Fruit fly (Drosophila melanogaster) whole organism, prepupa: ENCODE data around the gene Pld3.

ENCODE experiments used
- CG11294 ChIP-seq: fragments of 200-800 bp; sonication (Bioruptor generic); IDR thresholded peaks from 2 replicates; pipeline ENCODE4 v1.3.6; 2022; ENCODE audit warnings: missing biosample characterization, missing genetic modification characterization
- CG16779 ChIP-seq: fragments of 200-800 bp; sonication (Bioruptor generic); optimal IDR thresholded peaks from 3 replicates; lab custom pipeline; 2017; ENCODE audit warnings: missing biosample characterization, mild to moderate bottlenecking, missing genetic modification characterization
- CG3032 ChIP-seq: fragments of 200-800 bp; optimal IDR thresholded peaks from 2 replicates; lab custom pipeline; 2019; ENCODE audit warnings: missing biosample characterization, mild to moderate bottlenecking, missing genetic modification characterization, moderate library complexity
- CG8119 ChIP-seq: fragments of 200-800 bp; sonication (Bioruptor generic); IDR thresholded peaks from 3 replicates; pipeline ENCODE4 v1.3.6; 2022; ENCODE audit warnings: missing biosample characterization, missing genetic modification characterization
- CG8632 ChIP-seq: fragments of 200-800 bp; sonication (Bioruptor generic); optimal IDR thresholded peaks from 3 replicates; lab custom pipeline; 2016; ENCODE audit warnings: missing biosample characterization, missing genetic modification characterization
- Hr39 ChIP-seq: fragments of 200-800 bp; sonication (Bioruptor generic); optimal IDR thresholded peaks from 2 replicates; lab custom pipeline; 2016; ENCODE audit warnings: missing biosample characterization, missing genetic modification characterization
- Hr4 ChIP-seq: fragments of 200-800 bp; sonication (Bioruptor generic); optimal IDR thresholded peaks from 3 replicates; lab custom pipeline; 2016; ENCODE audit warnings: missing biosample characterization, missing genetic modification characterization
- Lpt ChIP-seq: fragments of 200-800 bp; sonication (Bioruptor generic); optimal IDR thresholded peaks from 3 replicates; lab custom pipeline; 2016; ENCODE audit warnings: missing biosample characterization, missing genetic modification characterization
- cyc ChIP-seq: fragments of 200-800 bp; sonication (Bioruptor generic); optimal IDR thresholded peaks from 3 replicates; lab custom pipeline; 2016; ENCODE audit warnings: missing biosample characterization, missing genetic modification characterization
- spab ChIP-seq: fragments of 200-800 bp; sonication (Bioruptor generic); optimal IDR thresholded peaks from 2 replicates; lab custom pipeline; 2017; ENCODE audit warnings: missing biosample characterization, mild to moderate bottlenecking, missing genetic modification characterization, missing genetic modification reagents
- vri ChIP-seq: fragments of 200-800 bp; sonication (Bioruptor generic); optimal IDR thresholded peaks from 3 replicates; lab custom pipeline; 2016; ENCODE audit warnings: missing biosample characterization, mild to moderate bottlenecking, missing genetic modification characterization

DNA sequence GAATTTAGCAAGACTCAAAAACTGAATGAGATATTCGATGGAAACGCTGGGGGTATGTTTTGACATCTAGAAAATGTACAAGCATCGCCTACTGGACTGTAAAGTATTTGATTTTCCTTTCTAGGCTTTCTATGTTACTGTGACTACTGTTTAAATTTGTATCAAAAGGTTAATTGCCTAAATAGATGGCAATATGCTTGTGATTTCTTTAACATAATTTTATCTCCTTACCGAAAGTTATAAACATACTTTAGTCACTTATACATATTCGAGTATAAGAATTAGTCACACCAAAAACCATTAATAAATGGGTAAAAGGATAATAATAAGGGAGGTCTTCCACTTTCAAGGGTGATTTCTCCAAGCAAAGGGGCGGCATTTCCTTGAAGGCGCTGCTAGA lies 44.1 kb downstream of the Pld3 start, which contains the start of gene CG31988:
- no peak for TF ChIP-seq CG16779 (tag; lab: Kevin White, UChicago)
- TF ChIP-seq spab (GFP tag; lab: Kevin White, UChicago): no peak
- no peak for TF ChIP-seq cyc
- no peak for TF ChIP-seq CG3032 (tag; lab: Kevin White, UChicago)
- no peak for TF ChIP-seq vri (GFP tag; lab: Kevin White, UChicago)
- no peak for TF ChIP-seq CG8119 (GFP tag; lab: Robert Waterston, UW)
- no peak for TF ChIP-seq Hr39 (GFP tag; lab: Kevin White, UChicago)
- no peak for TF ChIP-seq CG11294
- TF ChIP-seq CG8632 (GFP tag; lab: Kevin White, UChicago): no peak
- TF ChIP-seq Lpt (GFP tag; lab: Kevin White, UChicago): no peak
- no peak for TF ChIP-seq Hr4 (GFP tag; lab: Kevin White, UChicago)
